Fruit fly (Drosophila melanogaster) whole organism, wandering third instar larva: ENCODE data around the gene CSN1a.
"Not testable (repeated sequence)": the region's sequence is repeated elsewhere in the genome, so short reads cannot be mapped to it uniquely, and the experiment has no call there.

ENCODE experiments used
- CG32264 ChIP-seq: fragments of 200-800 bp; sonication (Bioruptor generic); optimal IDR thresholded peaks from 2 replicates; lab custom pipeline; 2016; ENCODE audit warnings: missing biosample characterization, missing genetic modification characterization
- CG9705 ChIP-seq: fragments of 200-800 bp; sonication (Bioruptor generic); optimal IDR thresholded peaks from 2 replicates; lab custom pipeline; 2018; ENCODE audit warnings: missing biosample characterization, mild to moderate bottlenecking, missing genetic modification characterization
- Hnf4 ChIP-seq: fragments of 200-800 bp; sonication (Bioruptor generic); optimal IDR thresholded peaks from 2 replicates; lab custom pipeline; 2016; ENCODE audit warnings: missing biosample characterization, mild to moderate bottlenecking, missing genetic modification characterization
- Hr78 ChIP-seq: fragments of >200 bp; optimal IDR thresholded peaks from 2 replicates; lab custom pipeline; 2017; ENCODE audit warnings: missing biosample characterization, missing genetic modification characterization
- Jra ChIP-seq: sonication (Bioruptor generic); optimal IDR thresholded peaks from 2 replicates; lab custom pipeline; 2016; ENCODE audit warnings: missing biosample characterization, missing genetic modification characterization
- br ChIP-seq: fragments of 200-800 bp; sonication (Bioruptor generic); optimal IDR thresholded peaks from 2 replicates; lab custom pipeline; 2016; ENCODE audit warnings: missing biosample characterization, missing genetic modification characterization
- ey ChIP-seq: fragments of 200-800 bp; sonication (Bioruptor generic); optimal IDR thresholded peaks from 2 replicates; lab custom pipeline; 2016; ENCODE audit warnings: missing biosample characterization, missing genetic modification characterization
- psq ChIP-seq: fragments of 200-800 bp; sonication (Bioruptor generic); optimal IDR thresholded peaks from 3 replicates; lab custom pipeline; 2017; ENCODE audit warnings: missing biosample characterization, mild to moderate bottlenecking, missing genetic modification characterization, moderate library complexity
- rgr ChIP-seq: fragments of 200-800 bp; sonication (Bioruptor generic); optimal IDR thresholded peaks from 3 replicates; lab custom pipeline; 2016; ENCODE audit warnings: missing biosample characterization, mild to moderate bottlenecking, missing genetic modification characterization
- sage ChIP-seq: fragments of 200-800 bp; sonication (Bioruptor generic); optimal IDR thresholded peaks from 2 replicates; lab custom pipeline; 2016; ENCODE audit warnings: missing biosample characterization, mild to moderate bottlenecking, missing genetic modification characterization

DNA sequence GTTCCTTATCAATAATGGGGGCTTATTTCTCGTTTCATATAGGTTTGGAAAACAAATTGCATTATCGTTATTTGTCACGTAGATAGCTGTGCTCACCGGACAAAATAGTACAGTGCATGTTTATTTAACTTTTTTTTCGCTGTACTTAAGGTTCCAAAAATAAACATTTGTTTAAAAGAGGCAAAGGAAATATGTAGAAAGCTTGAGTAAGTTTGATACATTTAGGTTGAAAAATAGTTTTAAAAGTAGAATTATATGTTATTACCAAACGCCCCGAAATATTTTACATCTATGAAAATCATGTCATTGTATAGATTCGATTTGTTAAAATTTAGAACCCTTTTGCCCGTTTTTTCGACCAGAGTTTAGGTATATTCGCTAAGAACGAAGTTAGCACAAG, 23.0 kb upstream of the CSN1a start, which contains the start of gene CG42585:
- not testable (repeated sequence) for TF ChIP-seq Hr78 (GFP tag; lab: Kevin White, UChicago); br; CG9705; psq (GFP tag; lab: Kevin White, UChicago); CG32264 (GFP tag; lab: Kevin White, UChicago); rgr (GFP tag; lab: Kevin White, UChicago); Jra (GFP tag; lab: Kevin White, UChicago); Hnf4 (GFP tag; lab: Kevin White, UChicago); sage; ey (GFP tag; lab: Kevin White, UChicago)
